Worm (Caenorhabditis elegans) whole organism, mixed stage, embryonic: ENCODE measurements around the gene best-13.

ENCODE experiments used
- nhr-12 ChIP-seq: fragments of 150-350 bp; optimal IDR thresholded peaks from 2 replicates; lab custom pipeline; 2014; ENCODE audit warnings: missing biosample characterization, missing genetic modification characterization
- nhr-76 ChIP-seq: sonication (generic microtip); optimal IDR thresholded peaks from 2 replicates; lab custom pipeline; 2017; ENCODE audit warnings: missing biosample characterization, missing genetic modification characterization
- pha-4 ChIP-seq: fragments of 150-350 bp; optimal IDR thresholded peaks from 2 replicates; lab custom pipeline; 2018; ENCODE audit warnings: missing biosample characterization, missing genetic modification reagents, missing genetic modification characterization

DNA sequence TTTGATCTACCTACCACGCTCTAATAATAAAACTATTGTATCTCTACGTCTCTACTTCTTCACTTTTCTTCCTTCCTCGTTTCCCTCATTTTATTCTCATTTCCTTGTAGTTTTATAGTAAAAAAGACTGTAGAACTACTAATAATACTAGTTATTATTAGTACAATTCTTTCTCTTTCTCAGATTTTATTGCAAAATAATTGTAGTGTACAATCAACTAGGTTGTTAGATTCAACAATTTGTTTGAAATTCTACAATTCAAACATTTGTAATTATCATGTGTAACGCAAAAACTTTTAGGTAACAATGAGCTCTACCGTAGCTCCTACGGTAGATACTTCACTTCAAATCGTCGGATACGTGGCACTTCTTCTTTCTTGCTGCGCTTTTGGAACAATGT, 48.0 kb upstream of the best-13 start, which contains the start of gene K07F5.12:
- TF ChIP-seq nhr-12 (tag; lab: Kevin White, UChicago) (no peak), nhr-76 (tag; lab: Kevin White, UChicago) (no peak), pha-4 (tag; lab: Kevin White, UChicago) (no peak)
